Fruit fly (Drosophila melanogaster) whole organism, embryonic: Measurements from ENCODE around the gene AsnRS.

Experiments
- ATbp ChIP-seq: fragments of 200-800 bp; sonication (Bioruptor generic); optimal IDR thresholded peaks from 2 replicates; lab custom pipeline; 2017; ENCODE audit warnings: missing biosample characterization, mild to moderate bottlenecking, missing genetic modification characterization, missing genetic modification reagents
- Asciz ChIP-seq: fragments of 200-800 bp; sonication (Bioruptor generic); optimal IDR thresholded peaks from 2 replicates; lab custom pipeline; 2017; ENCODE audit warnings: missing biosample characterization, mild to moderate bottlenecking, missing genetic modification characterization, missing genetic modification reagents
- C15 ChIP-seq: fragments of 200-800 bp; sonication (Bioruptor generic); IDR thresholded peaks from 3 replicates; pipeline ENCODE4 v1.3.6; 2022; ENCODE audit warnings: missing biosample characterization, missing genetic modification characterization
- CG10565 ChIP-seq: fragments of 200-800 bp; sonication (Bioruptor generic); optimal IDR thresholded peaks from 3 replicates; lab custom pipeline; 2016; ENCODE audit warnings: missing biosample characterization, mild to moderate bottlenecking, missing genetic modification characterization
- CG11696 ChIP-seq: fragments of 200-800 bp; sonication (Bioruptor generic); IDR thresholded peaks from 2 replicates; pipeline ENCODE4 v1.3.6; 2022; ENCODE audit warnings: missing biosample characterization, missing genetic modification characterization
- CG12769 ChIP-seq: fragments of 200-800 bp; sonication (Bioruptor generic); optimal IDR thresholded peaks from 2 replicates; lab custom pipeline; 2019; ENCODE audit warnings: missing biosample characterization, mild to moderate bottlenecking, missing genetic modification characterization, moderate library complexity
- CG15601 ChIP-seq: fragments of 200-800 bp; sonication (Bioruptor generic); optimal IDR thresholded peaks from 3 replicates; lab custom pipeline; 2019; ENCODE audit warnings: missing biosample characterization, mild to moderate bottlenecking, missing genetic modification characterization, moderate library complexity
- CG1603 ChIP-seq: fragments of 200-800 bp; sonication (Bioruptor generic); optimal IDR thresholded peaks from 2 replicates; lab custom pipeline; 2019; ENCODE audit warnings: missing biosample characterization, mild to moderate bottlenecking, missing genetic modification characterization, moderate library complexity
- CG17361 ChIP-seq: fragments of 200-800 bp; sonication (Bioruptor generic); IDR thresholded peaks from 3 replicates; pipeline ENCODE4 v1.3.6; 2022; ENCODE audit warnings: missing biosample characterization, missing genetic modification characterization
- CG2712 ChIP-seq: fragments of 200-800 bp; optimal IDR thresholded peaks from 3 replicates; lab custom pipeline; 2019; ENCODE audit warnings: missing biosample characterization, mild to moderate bottlenecking, missing genetic modification characterization, moderate library complexity
- CG30403 ChIP-seq: fragments of 200-800 bp; sonication (Bioruptor generic); optimal IDR thresholded peaks from 3 replicates; lab custom pipeline; 2016; ENCODE audit warnings: missing biosample characterization, missing genetic modification characterization
- CG31441 ChIP-seq: fragments of 200-800 bp; sonication (Bioruptor generic); IDR thresholded peaks from 2 replicates; pipeline ENCODE4 v1.3.6; 2022; ENCODE audit warnings: missing biosample characterization, missing genetic modification characterization
- CG34224 ChIP-seq: fragments of 200-800 bp; sonication (Bioruptor generic); IDR thresholded peaks from 3 replicates; pipeline ENCODE4 v1.3.6; 2022; ENCODE audit warnings: missing biosample characterization, missing genetic modification characterization; ENCODE audit not compliant: partially characterized antibody
- CG43689 ChIP-seq: fragments of 200-800 bp; sonication (Bioruptor generic); IDR thresholded peaks from 2 replicates; pipeline ENCODE4 v1.3.6; 2022; ENCODE audit warnings: missing biosample characterization, missing genetic modification characterization
- CG4404 ChIP-seq: fragments of 200-800 bp; sonication (Bioruptor generic); IDR thresholded peaks from 2 replicates; pipeline ENCODE4 v1.3.6; 2022; ENCODE audit warnings: missing biosample characterization, missing genetic modification characterization
- CG4617 ChIP-seq: fragments of 200-800 bp; sonication (Bioruptor generic); optimal IDR thresholded peaks from 3 replicates; lab custom pipeline; 2016; ENCODE audit warnings: missing biosample characterization, missing genetic modification characterization, borderline replicate concordance
- CG6791 ChIP-seq: fragments of 200-800 bp; sonication (Bioruptor generic); IDR thresholded peaks from 3 replicates; pipeline ENCODE4 v1.3.6; 2022; ENCODE audit warnings: missing biosample characterization, missing genetic modification characterization; ENCODE audit not compliant: partially characterized antibody
- CG7372 ChIP-seq: fragments of 200-800 bp; sonication (Bioruptor generic); IDR thresholded peaks from 2 replicates; pipeline ENCODE4 v1.3.6; 2022; ENCODE audit warnings: missing biosample characterization, missing genetic modification characterization
- CG8281 ChIP-seq: fragments of 200-800 bp; sonication (Bioruptor generic); optimal IDR thresholded peaks from 2 replicates; lab custom pipeline; 2018; ENCODE audit warnings: missing biosample characterization, mild to moderate bottlenecking, missing genetic modification characterization, moderate library complexity
- CG8388 ChIP-seq: fragments of 200-800 bp; sonication (Bioruptor generic); optimal IDR thresholded peaks from 2 replicates; lab custom pipeline; 2019; ENCODE audit warnings: missing biosample characterization, mild to moderate bottlenecking, missing genetic modification characterization, moderate library complexity
- CG9932 ChIP-seq: fragments of 200-800 bp; sonication (Bioruptor generic); IDR thresholded peaks from 2 replicates; pipeline ENCODE4 v1.3.6; 2022; ENCODE audit warnings: missing biosample characterization, missing genetic modification characterization
- Camta ChIP-seq: fragments of 200-800 bp; sonication (Bioruptor generic); optimal IDR thresholded peaks from 2 replicates; lab custom pipeline; 2016; ENCODE audit warnings: missing biosample characterization, missing genetic modification characterization
- D19A ChIP-seq: fragments of 200-800 bp; optimal IDR thresholded peaks from 3 replicates; lab custom pipeline; 2019; ENCODE audit warnings: missing biosample characterization, mild to moderate bottlenecking, missing genetic modification characterization, moderate library complexity
- Eip74EF ChIP-seq, 2 experiments: fragments of 200-800 bp in 1 of 2; fragments of >200 bp in 1 of 2; sonication (Bioruptor generic) in 1 of 2; optimal IDR thresholded peaks; 2 replicates each; lab custom pipeline; 2017 to 2019; ENCODE audit warnings: missing biosample characterization in 2 of 2, missing genetic modification characterization in 2 of 2, mild to moderate bottlenecking in 1 of 2, moderate library complexity in 1 of 2
- Hey ChIP-seq: fragments of 200-800 bp; sonication (Bioruptor generic); optimal IDR thresholded peaks from 3 replicates; lab custom pipeline; 2018; ENCODE audit warnings: missing biosample characterization, mild to moderate bottlenecking, missing genetic modification characterization
- Hmr ChIP-seq: fragments of 200-800 bp; sonication (Bioruptor generic); optimal IDR thresholded peaks from 3 replicates; lab custom pipeline; 2017; ENCODE audit warnings: mild to moderate bottlenecking, missing biosample characterization, missing genetic modification reagents, missing genetic modification characterization
- Med ChIP-seq: fragments of 200-800 bp; sonication (Bioruptor generic); peaks from one replicate; lab custom pipeline; 2016; ENCODE audit warnings: missing biosample characterization, missing genetic modification characterization, mild to moderate bottlenecking, inconsistent platforms, moderate library complexity
- Nf-YC ChIP-seq: fragments of 200-800 bp; optimal IDR thresholded peaks from 3 replicates; lab custom pipeline; 2019; ENCODE audit warnings: missing biosample characterization, mild to moderate bottlenecking, missing genetic modification characterization, moderate library complexity
- NfI ChIP-seq: fragments of 200-800 bp; sonication (Bioruptor generic); optimal IDR thresholded peaks from 3 replicates; lab custom pipeline; 2018; ENCODE audit warnings: missing biosample characterization, mild to moderate bottlenecking, missing genetic modification characterization, moderate library complexity
- Sox100B ChIP-seq: fragments of 200-800 bp; sonication (Bioruptor generic); optimal IDR thresholded peaks from 3 replicates; lab custom pipeline; 2018; ENCODE audit warnings: missing biosample characterization, mild to moderate bottlenecking, missing genetic modification characterization
- Ssrp ChIP-seq: fragments of 200-800 bp; sonication (Bioruptor generic); optimal IDR thresholded peaks from 2 replicates; lab custom pipeline; 2018; ENCODE audit warnings: missing biosample characterization, mild to moderate bottlenecking, missing genetic modification characterization, moderate library complexity
- Xbp1 ChIP-seq: fragments of 200-800 bp; sonication (Bioruptor generic); optimal IDR thresholded peaks from 3 replicates; lab custom pipeline; 2016; ENCODE audit warnings: missing biosample characterization, mild to moderate bottlenecking, missing genetic modification characterization
- Xrp1 ChIP-seq: fragments of 200-800 bp; sonication (Bioruptor generic); IDR thresholded peaks from 2 replicates; pipeline ENCODE4 v1.3.6; 2022; ENCODE audit warnings: missing biosample characterization, missing genetic modification characterization
- abd-A ChIP-seq: fragments of 200-800 bp; sonication (Bioruptor generic); optimal IDR thresholded peaks from 3 replicates; lab custom pipeline; 2019; ENCODE audit warnings: missing biosample characterization, mild to moderate bottlenecking, missing genetic modification characterization, moderate library complexity
- al ChIP-seq: fragments of 200-800 bp; sonication (Bioruptor generic); IDR thresholded peaks from 2 replicates; pipeline ENCODE4 v1.3.6; 2022; ENCODE audit warnings: missing biosample characterization, missing genetic modification characterization
- cg ChIP-seq: fragments of 200-800 bp; sonication (Bioruptor generic); optimal IDR thresholded peaks from 3 replicates; lab custom pipeline; 2019; ENCODE audit warnings: missing biosample characterization, mild to moderate bottlenecking, missing genetic modification characterization, moderate library complexity
- crol ChIP-seq: fragments of 200-800 bp; sonication (Bioruptor generic); IDR thresholded peaks from 2 replicates; pipeline ENCODE4 v1.3.6; 2022; ENCODE audit warnings: missing biosample characterization, missing genetic modification characterization
- dmrt99B ChIP-seq: fragments of 200-800 bp; sonication (Bioruptor generic); optimal IDR thresholded peaks from 2 replicates; lab custom pipeline; 2018; ENCODE audit warnings: missing biosample characterization, mild to moderate bottlenecking, missing genetic modification characterization, moderate library complexity
- fd64A ChIP-seq: fragments of 200-800 bp; sonication (Bioruptor generic); optimal IDR thresholded peaks from 3 replicates; lab custom pipeline; 2018; ENCODE audit warnings: missing biosample characterization, mild to moderate bottlenecking, missing genetic modification characterization
- fd96Cb ChIP-seq: fragments of 200-800 bp; sonication (Bioruptor generic); optimal IDR thresholded peaks from 2 replicates; lab custom pipeline; 2018; ENCODE audit warnings: missing biosample characterization, mild to moderate bottlenecking, missing genetic modification characterization, moderate library complexity
- lola ChIP-seq, 3 experiments: fragments of >200 bp in 2 of 3; fragments of 200-800 bp in 1 of 3; sonication (Bioruptor generic) in 1 of 3; optimal IDR thresholded peaks; 2 replicates each; lab custom pipeline; 2017 to 2019; ENCODE audit warnings: missing biosample characterization in 3 of 3, missing genetic modification characterization in 3 of 3, mild to moderate bottlenecking in 1 of 3, moderate library complexity in 1 of 3
- prd ChIP-seq, 3 experiments: fragments of >200 bp in 2 of 3; fragments of 200-800 bp in 1 of 3; sonication (Bioruptor generic) in 1 of 3; optimal IDR thresholded peaks in 2 of 3; IDR thresholded peaks in 1 of 3; 2 replicates in 2 of 3; 3 replicates in 1 of 3; pipeline versions ENCODE4 v1.3.6 to Lab custom; 2017 to 2022; ENCODE audit warnings: missing biosample characterization in 1 of 3, missing genetic modification characterization in 1 of 3
- row ChIP-seq: fragments of 200-800 bp; sonication (Bioruptor generic); IDR thresholded peaks from 3 replicates; pipeline ENCODE4 v1.3.6; 2022; ENCODE audit warnings: missing biosample characterization, missing genetic modification characterization
- so ChIP-seq: fragments of 200-800 bp; sonication (Bioruptor generic); IDR thresholded peaks from 3 replicates; pipeline ENCODE4 v1.3.6; 2022; ENCODE audit warnings: missing biosample characterization, missing genetic modification characterization
- toy ChIP-seq: fragments of 200-800 bp; sonication (Bioruptor generic); IDR thresholded peaks from 2 replicates; pipeline ENCODE4 v1.3.6; 2022; ENCODE audit warnings: missing biosample characterization, missing genetic modification characterization
- ttk ChIP-seq: fragments of 200-800 bp; sonication (Bioruptor generic); IDR thresholded peaks from 2 replicates; pipeline ENCODE4 v2.1.2; 2022; ENCODE audit warnings: missing biosample characterization, missing genetic modification characterization
- z ChIP-seq: fragments of 200-800 bp; sonication (Bioruptor generic); IDR thresholded peaks from 3 replicates; pipeline ENCODE4 v1.3.6; 2022; ENCODE audit warnings: missing biosample characterization, missing genetic modification characterization

The AsnRS gene

DNA sequence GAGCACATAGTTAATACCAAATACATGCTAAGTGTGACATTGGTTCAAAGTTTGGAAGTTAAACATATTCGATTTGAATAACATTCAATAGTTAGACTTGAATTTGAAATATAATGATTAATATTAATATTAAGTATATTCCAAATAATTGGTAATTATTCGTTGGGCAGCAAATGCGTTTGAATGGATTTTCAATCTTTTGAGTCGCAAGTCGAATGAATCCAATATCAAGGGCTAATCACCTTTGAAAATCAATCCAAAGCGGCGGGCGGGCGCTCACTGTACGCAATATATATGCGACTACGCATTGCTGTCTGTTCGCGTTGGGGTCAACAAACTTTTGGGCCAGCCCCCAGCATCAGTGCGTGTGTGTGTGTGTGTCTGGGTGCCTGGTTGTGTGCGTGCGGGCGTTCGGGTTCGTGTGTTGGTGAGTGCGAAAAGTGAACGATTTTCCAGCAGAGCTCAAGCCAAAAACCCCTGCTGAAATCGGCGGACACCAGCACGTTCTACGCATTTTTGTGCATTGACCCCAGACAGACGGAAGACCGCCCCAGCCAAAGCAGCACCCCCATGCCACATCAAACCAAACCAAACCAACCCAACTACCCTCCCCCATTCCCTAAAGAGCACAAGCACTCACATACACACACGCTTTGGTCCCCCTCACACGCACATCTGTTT, 6.7 kb upstream of the AsnRS start (continued):
- no peak for TF ChIP-seq CG11696 (GFP tag; lab: Robert Waterston, UW)
- TF ChIP-seq Hmr (GFP tag; lab: Kevin White, UChicago): peak; percentile 43
- no peak for TF ChIP-seq CG4404
- peak; percentile 50 for TF ChIP-seq fd96Cb (tag; lab: Kevin White, UChicago)
- no peak for TF ChIP-seq CG6791 (GFP tag; lab: Robert Waterston, UW)
- TF ChIP-seq Ssrp: peak; percentile 32
- TF ChIP-seq CG34224: no peak
- TF ChIP-seq CG30403 (GFP tag; lab: Kevin White, UChicago): peak; percentile 13
- no peak for TF ChIP-seq CG12769 (tag; lab: Kevin White, UChicago)
- peak; percentile 13 for TF ChIP-seq Sox100B (GFP tag; lab: Kevin White, UChicago)
- TF ChIP-seq CG15601: peak; percentile 45
- no peak for TF ChIP-seq CG7372 (GFP tag; lab: Robert Waterston, UW)
- peak; percentile 19 for TF ChIP-seq D19A (tag; lab: Kevin White, UChicago)
- TF ChIP-seq z (GFP tag; lab: Robert Waterston, UW): 0 out of 3 replicates have a peak, but pooled peaks have one; percentile 27
- TF ChIP-seq Nf-YC (tag; lab: Kevin White, UChicago): no peak
- no peak for TF ChIP-seq CG4617
- TF ChIP-seq dmrt99B (tag; lab: Kevin White, UChicago): peak; percentile 59
- TF ChIP-seq Eip74EF (GFP tag; optimal IDR thresholded peaks at IDR 0.05; lab: Kevin White, UChicago): peak in 1 of 2 experiments; percentile 5
- TF ChIP-seq CG17361: peak; percentile 41; the same call in 1 of the 3 replicates
- 0 out of 2 replicates have a peak, but pooled peaks have one; percentile 14 for TF ChIP-seq CG43689
- peak; percentile 60 for TF ChIP-seq Med (GFP tag; lab: Kevin White, UChicago)
- no peak for TF ChIP-seq toy
- TF ChIP-seq row (GFP tag; lab: Robert Waterston, UW): peak; percentile 33; the same call in 1 of the 3 replicates
- TF ChIP-seq crol: peak; percentile 58; the same call in 1 of the 2 replicates
- no peak for TF ChIP-seq CG8281 (tag; lab: Kevin White, UChicago)
- TF ChIP-seq Camta: no peak
- TF ChIP-seq ATbp (GFP tag; lab: Kevin White, UChicago): peak; percentile 33
- TF ChIP-seq abd-A (tag; lab: Kevin White, UChicago): peak; percentile 57
- TF ChIP-seq CG9932 (GFP tag; lab: Robert Waterston, UW): 0 out of 2 replicates have a peak, but pooled peaks have one; percentile 28
- TF ChIP-seq Hey (tag; lab: Kevin White, UChicago): peak; percentile 64
- peak in 1 of 3 experiments; percentile 9 for TF ChIP-seq lola (GFP tag; optimal IDR thresholded peaks at IDR 0.05; lab: Kevin White, UChicago)
- no peak for TF ChIP-seq fd64A (GFP tag; lab: Kevin White, UChicago)
- peak; percentile 8 for TF ChIP-seq CG1603 (tag; lab: Kevin White, UChicago)
- no peak for TF ChIP-seq CG10565 (GFP tag; lab: Kevin White, UChicago)
- peak; percentile 59 for TF ChIP-seq CG31441 (GFP tag; lab: Robert Waterston, UW)
- TF ChIP-seq CG2712 (tag; lab: Kevin White, UChicago): peak; percentile 47
- peak; percentile 12 for TF ChIP-seq Xbp1
- peak; percentile 19; the same call in 1 of the 2 replicates for TF ChIP-seq Xrp1 (GFP tag; lab: Robert Waterston, UW)
- TF ChIP-seq cg (GFP tag; lab: Kevin White, UChicago): peak; percentile 79
- peak; percentile 6 for TF ChIP-seq CG8388 (GFP tag; lab: Kevin White, UChicago)
- peak; percentile 23; the same call in 1 of the 2 replicates for TF ChIP-seq ttk (GFP tag; lab: Robert Waterston, UW)
- no peak for TF ChIP-seq al
- TF ChIP-seq prd (optimal IDR thresholded peaks at IDR 0.05; lab: Kevin White, UChicago): no peak
- no peak for TF ChIP-seq prd (GFP tag; IDR thresholded peaks at IDR 0.05; lab: Robert Waterston, UW)
- peak; percentile 34 for TF ChIP-seq Asciz
- 0 out of 3 replicates have a peak, but pooled peaks have one; percentile 27 for TF ChIP-seq so (GFP tag; lab: Robert Waterston, UW)
- peak; percentile 17 for TF ChIP-seq NfI (GFP tag; lab: Kevin White, UChicago)
- TF ChIP-seq C15 (GFP tag; lab: Robert Waterston, UW): no peak
